Worm (Caenorhabditis elegans) whole organism, L4 larva: ENCODE results near the gene rbc-2.

Experiments
- Y75B8A.6 ChIP-seq: fragments of 200-800 bp; sonication (Bioruptor generic); IDR thresholded peaks from 2 replicates; pipeline ENCODE4 v1.3.6; 2022; ENCODE audit warnings: missing genetic modification reagents, missing genetic modification characterization, missing compliant biosample characterization
- daf-16 ChIP-seq, 3 experiments: sonication (generic microtip); optimal IDR thresholded peaks; 2 replicates each; lab custom pipeline; 2016 to 2017; ENCODE audit warnings: missing genetic modification characterization in 3 of 3, missing genetic modification reagents in 3 of 3, mild to moderate bottlenecking in 2 of 3, missing compliant biosample characterization in 2 of 3, missing biosample characterization in 1 of 3, moderate library complexity in 1 of 3
- fos-1 ChIP-seq: fragments of 150-350 bp; optimal IDR thresholded peaks from 2 replicates; lab custom pipeline; 2014; ENCODE audit warnings: missing biosample characterization, missing genetic modification characterization
- lin-15B ChIP-seq: fragments of 150-350 bp; sonication (generic microtip); optimal IDR thresholded peaks from 3 replicates; lab custom pipeline; 2014; ENCODE audit warnings: missing biosample characterization, missing genetic modification characterization
- lsy-2 ChIP-seq, 2 experiments: fragments of 150-350 bp in 1 of 2; sonication (generic microtip) in 1 of 2; optimal IDR thresholded peaks; 2 replicates each; lab custom pipeline; 2014 to 2017; ENCODE audit warnings: missing biosample characterization in 2 of 2, missing genetic modification characterization in 2 of 2
- nhr-237 ChIP-seq: sonication (generic microtip); optimal IDR thresholded peaks from 2 replicates; lab custom pipeline; 2017; ENCODE audit warnings: missing biosample characterization, missing genetic modification characterization
- nhr-77 ChIP-seq: fragments of 150-350 bp; optimal IDR thresholded peaks from 2 replicates; lab custom pipeline; 2014; ENCODE audit warnings: missing biosample characterization, missing genetic modification characterization
- pha-4 ChIP-seq, 2 experiments: fragments of 150-350 bp in 1 of 2; fragments of 200-800 bp in 1 of 2; sonication (Bioruptor generic) in 1 of 2; IDR thresholded peaks in 1 of 2; optimal IDR thresholded peaks in 1 of 2; 2 replicates each; pipeline versions ENCODE4 v1.3.6 to Lab custom; 2014 to 2022; ENCODE audit warnings: missing genetic modification characterization in 2 of 2, missing genetic modification reagents in 2 of 2, missing biosample characterization in 1 of 2, missing compliant biosample characterization in 1 of 2
- saeg-2 ChIP-seq: fragments of 200-800 bp; sonication (Bioruptor generic); IDR thresholded peaks from 2 replicates; pipeline ENCODE4 v1.3.6; 2022; ENCODE audit warnings: missing genetic modification reagents, missing genetic modification characterization, missing compliant biosample characterization
- skn-1 ChIP-seq: fragments of 150-350 bp; optimal IDR thresholded peaks from 2 replicates; lab custom pipeline; 2014; ENCODE audit warnings: missing biosample characterization, missing genetic modification characterization
- tag-97 ChIP-seq: fragments of 200-800 bp; sonication (Bioruptor generic); IDR thresholded peaks from 2 replicates; pipeline ENCODE4 v1.3.6; 2022; ENCODE audit warnings: missing genetic modification characterization, missing compliant biosample characterization

ce11 chrIII:2571447-2571846 is 43.0 kb upstream of the rbc-2 start, which contains the start of gene Y54F10AR.2:
- TF ChIP-seq daf-16 (GFP tag; optimal IDR thresholded peaks at IDR 0.05; lab: Kevin White, UChicago) = no peak
- TF ChIP-seq daf-16 (tag; optimal IDR thresholded peaks at IDR 0.05; lab: Kevin White, UChicago) = no peak
- no peak for TF ChIP-seq nhr-237 (tag; lab: Kevin White, UChicago)
- no peak for TF ChIP-seq saeg-2 (GFP tag; lab: Robert Waterston, UW)
- TF ChIP-seq lsy-2 (tag; optimal IDR thresholded peaks at IDR 0.05; lab: Kevin White, UChicago) = no peak
- no peak for TF ChIP-seq lin-15B
- TF ChIP-seq fos-1 (tag; lab: Kevin White, UChicago) = no peak
- no peak for TF ChIP-seq nhr-77 (tag; lab: Kevin White, UChicago)
- TF ChIP-seq tag-97 (GFP tag; lab: Robert Waterston, UW) = no peak
- TF ChIP-seq pha-4 (GFP tag; IDR thresholded peaks at IDR 0.05; lab: Robert Waterston, UW) = no peak
- no peak for TF ChIP-seq pha-4 (tag; optimal IDR thresholded peaks at IDR 0.05; lab: Kevin White, UChicago)
- no peak for TF ChIP-seq skn-1 (tag; lab: Kevin White, UChicago)
- TF ChIP-seq Y75B8A.6 (GFP tag; lab: Robert Waterston, UW) = no peak
